Worm (Caenorhabditis elegans) whole organism, late embryonic: ENCODE data around the gene W09G12.9.

Experiments used
- C08G9.2 ChIP-seq: sonication (generic microtip); optimal IDR thresholded peaks from 2 replicates; lab custom pipeline; 2016; ENCODE audit warnings: mild to moderate bottlenecking, missing genetic modification characterization, moderate library complexity, missing compliant biosample characterization
- Y22D7AL.16 ChIP-seq: sonication (generic microtip); optimal IDR thresholded peaks from 2 replicates; lab custom pipeline; 2016; ENCODE audit warnings: missing genetic modification characterization, missing compliant biosample characterization
- ama-1 ChIP-seq: fragments of 150-350 bp; optimal IDR thresholded peaks from 2 replicates; lab custom pipeline; 2014
- hlh-30 ChIP-seq: sonication (generic microtip); optimal IDR thresholded peaks from 2 replicates; lab custom pipeline; 2017; ENCODE audit warnings: antibody characterized with exemption, missing genetic modification characterization, missing compliant biosample characterization; ENCODE audit not compliant: insufficient read depth
- hlh-6 ChIP-seq: sonication (generic microtip); optimal IDR thresholded peaks from 2 replicates; lab custom pipeline; 2016; ENCODE audit warnings: missing genotype, missing genetic modification characterization, missing compliant biosample characterization
- lin-11 ChIP-seq: fragments of 200-800 bp; sonication (Bioruptor generic); optimal IDR thresholded peaks from 2 replicates; lab custom pipeline; 2018; ENCODE audit warnings: mild to moderate bottlenecking, missing genetic modification characterization, missing compliant biosample characterization
- nhr-232 ChIP-seq: sonication (generic microtip); optimal IDR thresholded peaks from 2 replicates; lab custom pipeline; 2016; ENCODE audit warnings: missing genetic modification characterization, missing compliant biosample characterization
- pag-3 ChIP-seq: sonication (generic microtip); optimal IDR thresholded peaks from 2 replicates; lab custom pipeline; 2016; ENCODE audit warnings: missing compliant biosample characterization, missing genetic modification characterization, borderline replicate concordance
- pha-2 ChIP-seq: sonication (generic microtip); optimal IDR thresholded peaks from 2 replicates; lab custom pipeline; 2017; ENCODE audit warnings: mild to moderate bottlenecking, missing genetic modification characterization, missing compliant biosample characterization
- pqm-1 ChIP-seq: sonication (generic microtip); optimal IDR thresholded peaks from 2 replicates; lab custom pipeline; 2016; ENCODE audit warnings: missing genetic modification characterization, missing compliant biosample characterization
- rnt-1 ChIP-seq: sonication (generic microtip); optimal IDR thresholded peaks from 2 replicates; lab custom pipeline; 2016; ENCODE audit warnings: missing genetic modification characterization, missing compliant biosample characterization
- tbx-2 ChIP-seq: sonication (generic microtip); optimal IDR thresholded peaks from 2 replicates; lab custom pipeline; 2016; ENCODE audit warnings: missing genetic modification characterization, missing compliant biosample characterization
- unc-86 ChIP-seq: sonication (generic microtip); optimal IDR thresholded peaks from 2 replicates; lab custom pipeline; 2016; ENCODE audit warnings: missing genetic modification characterization, missing compliant biosample characterization

DNA sequence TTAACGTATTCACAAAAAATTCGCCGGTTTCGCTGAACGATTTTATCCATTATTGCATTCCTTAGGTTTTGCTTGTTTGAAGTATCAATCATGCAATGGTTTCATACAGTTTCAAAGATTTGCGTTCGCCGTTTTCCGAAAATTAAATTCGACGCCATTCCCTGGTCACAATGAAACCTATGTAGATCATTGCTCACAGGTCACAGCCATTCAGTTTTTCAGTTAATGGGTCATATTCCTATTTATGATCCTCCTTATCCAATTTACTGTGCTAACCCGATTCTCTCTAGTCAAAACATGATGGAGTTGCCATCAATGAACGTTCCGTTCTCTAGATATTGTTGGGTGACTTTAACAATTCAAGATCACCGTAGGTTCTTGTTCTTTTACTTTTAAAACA is 48.5 kb downstream of the W09G12.9 start, which contains the start of gene F38A1.13:
- TF ChIP-seq rnt-1: no peak
- no peak for TF ChIP-seq hlh-30 (tag; lab: Kevin White, UChicago)
- TF ChIP-seq Y22D7AL.16 (tag; lab: Kevin White, UChicago): no peak
- TF ChIP-seq tbx-2: no peak
- TF ChIP-seq C08G9.2: no peak
- TF ChIP-seq hlh-6 (tag; lab: Kevin White, UChicago): no peak
- TF ChIP-seq ama-1 (lab: Kevin White, UChicago): no peak
- no peak for TF ChIP-seq lin-11 (tag; lab: Kevin White, UChicago)
- no peak for TF ChIP-seq pqm-1
- no peak for TF ChIP-seq unc-86 (tag; lab: Kevin White, UChicago)
- no peak for TF ChIP-seq nhr-232 (tag; lab: Kevin White, UChicago)
- TF ChIP-seq pag-3 (tag; lab: Kevin White, UChicago): no peak
- no peak for TF ChIP-seq pha-2 (tag; lab: Kevin White, UChicago)
